Worm (Caenorhabditis elegans): ENCODE results near the gene egl-20.

DNA sequence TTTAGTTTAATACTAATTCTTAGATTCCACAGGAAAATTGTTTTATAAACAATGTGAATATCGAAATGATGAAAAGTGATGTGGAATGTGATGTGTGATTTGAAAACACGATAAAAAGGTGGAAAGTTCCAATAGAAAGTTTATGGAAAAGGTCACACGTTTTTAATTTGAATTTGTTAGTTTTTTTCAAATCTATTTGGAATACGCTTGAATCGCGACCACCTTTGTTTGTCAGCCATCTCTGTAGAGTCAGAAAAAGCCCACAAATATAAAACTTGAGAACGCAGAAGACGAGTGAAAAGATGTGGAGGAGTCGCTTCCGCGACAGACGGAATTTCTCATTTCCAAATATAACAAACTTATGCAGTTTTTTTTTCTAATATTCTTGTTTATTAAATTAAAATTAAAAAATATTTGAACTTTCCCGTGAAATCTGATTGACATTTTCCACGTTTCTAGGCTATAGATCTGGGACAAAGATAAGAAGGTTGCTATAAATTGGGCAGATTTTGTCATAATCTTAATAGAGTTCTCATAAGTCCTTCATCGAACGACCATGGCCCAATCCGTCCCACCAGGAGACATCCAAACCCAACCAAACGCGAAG is 25.8 kb upstream of the egl-20 start, which contains the start of the genes kin-24 and msp-56:
- no peak for TF ChIP-seq lin-39 (tag; optimal IDR thresholded peaks at IDR 0.05)
- no peak for TF ChIP-seq mdl-1 (tag; optimal IDR thresholded peaks at IDR 0.05)
- no peak for TF ChIP-seq daf-12 (tag; optimal IDR thresholded peaks at IDR 0.05)
- TF ChIP-seq ama-1 (optimal IDR thresholded peaks at IDR 0.05): no peak
- no peak for TF ChIP-seq ceh-82 (tag; optimal IDR thresholded peaks at IDR 0.05)
- TF ChIP-seq egl-27 (tag; optimal IDR thresholded peaks at IDR 0.05): no peak
- TF ChIP-seq hlh-30 (tag; optimal IDR thresholded peaks at IDR 0.05; ENCODE audit: insufficient read depth): no peak
- TF ChIP-seq hmg-1.1 (GFP tag; IDR thresholded peaks at IDR 0.05): no peak

Data from whole organism, L4 larva.